Worm (Caenorhabditis elegans) whole organism, early embryonic: ENCODE measurements around the gene F15E6.10.

Source experiments
- ama-1 ChIP-seq: fragments of 150-350 bp; optimal IDR thresholded peaks from 2 replicates; lab custom pipeline; 2014
- flt-1 ChIP-seq: fragments of 200-800 bp; sonication (Bioruptor generic); IDR thresholded peaks from 2 replicates; pipeline ENCODE4 v1.3.6; 2022; ENCODE audit warnings: missing genetic modification characterization, missing compliant biosample characterization
- tbx-11 ChIP-seq: fragments of 200-800 bp; sonication (Bioruptor generic); IDR thresholded peaks from 2 replicates; pipeline ENCODE4 v1.3.6; 2022; ENCODE audit warnings: missing genetic modification characterization, missing compliant biosample characterization

- TF ChIP-seq tbx-11 (GFP tag; lab: Robert Waterston, UW) (no peak), ama-1 (no peak), flt-1 (no peak)
These were observed 29.7 kb upstream of the F15E6.10 start, which contains the start of gene col-33 for ce11 chrIV:4262993-4263392.
